Worm (Caenorhabditis elegans) whole organism, L2 larva: ENCODE measurements around the gene F11D11.4.

Experiments used
- C34F6.9 ChIP-seq: fragments of 150-350 bp; optimal IDR thresholded peaks from 2 replicates; lab custom pipeline; 2014; ENCODE audit warnings: missing biosample characterization, missing genetic modification characterization
- F13H6.1 ChIP-seq: sonication (generic microtip); optimal IDR thresholded peaks from 2 replicates; lab custom pipeline; 2016; ENCODE audit warnings: missing genetic modification characterization, missing compliant biosample characterization
- Y55F3AM.14 ChIP-seq: fragments of 200-800 bp; sonication (Bioruptor generic); optimal IDR thresholded peaks from 2 replicates; lab custom pipeline; 2018; ENCODE audit warnings: mild to moderate bottlenecking, missing genetic modification characterization, missing compliant biosample characterization
- ZK546.5 ChIP-seq: sonication (generic microtip); optimal IDR thresholded peaks from 2 replicates; lab custom pipeline; 2017; ENCODE audit warnings: missing biosample characterization, missing genetic modification characterization
- alr-1 ChIP-seq: fragments of 150-350 bp; optimal IDR thresholded peaks from 2 replicates; lab custom pipeline; 2014; ENCODE audit warnings: missing biosample characterization, missing genetic modification characterization
- aly-2 ChIP-seq: fragments of 150-350 bp; optimal IDR thresholded peaks from 2 replicates; lab custom pipeline; 2014; ENCODE audit warnings: missing biosample characterization, missing genetic modification characterization
- ama-1 ChIP-seq: fragments of 150-350 bp; optimal IDR thresholded peaks from 2 replicates; lab custom pipeline; 2018; ENCODE audit warnings: inconsistent platforms
- blmp-1 ChIP-seq: sonication (generic microtip); optimal IDR thresholded peaks from 2 replicates; lab custom pipeline; 2017; ENCODE audit warnings: missing genetic modification characterization, mild to moderate bottlenecking, missing compliant biosample characterization, antibody characterized with exemption, moderate library complexity; ENCODE audit not compliant: insufficient read depth
- ceh-16 ChIP-seq: fragments of 150-350 bp; optimal IDR thresholded peaks from 2 replicates; lab custom pipeline; 2014; ENCODE audit warnings: missing biosample characterization, missing genetic modification characterization
- ceh-82 ChIP-seq: fragments of 150-350 bp; optimal IDR thresholded peaks from 2 replicates; lab custom pipeline; 2014; ENCODE audit warnings: missing biosample characterization, missing genetic modification characterization
- crh-2 ChIP-seq: sonication (generic microtip); optimal IDR thresholded peaks from 2 replicates; lab custom pipeline; 2017; ENCODE audit warnings: missing biosample characterization, missing genetic modification characterization
- dmd-4 ChIP-seq: sonication (generic microtip); optimal IDR thresholded peaks from 2 replicates; lab custom pipeline; 2017; ENCODE audit warnings: missing biosample characterization, missing genetic modification characterization
- egl-27 ChIP-seq: sonication (generic microtip); optimal IDR thresholded peaks from 3 replicates; lab custom pipeline; 2017; ENCODE audit warnings: missing biosample characterization, missing genetic modification reagents, missing genetic modification characterization
- elt-1 ChIP-seq: fragments of 150-350 bp; optimal IDR thresholded peaks from 2 replicates; lab custom pipeline; 2014; ENCODE audit warnings: missing biosample characterization, missing genetic modification characterization
- elt-3 ChIP-seq: sonication (generic microtip); optimal IDR thresholded peaks from 2 replicates; lab custom pipeline; 2017; ENCODE audit warnings: missing biosample characterization, missing genetic modification characterization
- fos-1 ChIP-seq: fragments of 150-350 bp; optimal IDR thresholded peaks from 2 replicates; lab custom pipeline; 2014; ENCODE audit warnings: missing biosample characterization, missing genetic modification characterization
- gmeb-1 ChIP-seq: fragments of 150-350 bp; optimal IDR thresholded peaks from 2 replicates; lab custom pipeline; 2014; ENCODE audit warnings: missing biosample characterization, missing genetic modification characterization
- lin-11 ChIP-seq: fragments of 150-350 bp; sonication (generic microtip); optimal IDR thresholded peaks from 2 replicates; lab custom pipeline; 2014; ENCODE audit warnings: missing biosample characterization, missing genetic modification characterization, inconsistent platforms, mixed read lengths
- lin-39 ChIP-seq: fragments of 150-350 bp; optimal IDR thresholded peaks from 2 replicates; lab custom pipeline; 2014; ENCODE audit warnings: missing biosample characterization, missing genetic modification reagents, missing genetic modification characterization
- lsy-2 ChIP-seq, 2 experiments: fragments of 150-350 bp in 1 of 2; sonication (generic microtip) in 1 of 2; optimal IDR thresholded peaks; 2 replicates each; lab custom pipeline; 2014 to 2017; ENCODE audit warnings: missing biosample characterization in 2 of 2, missing genetic modification characterization in 2 of 2
- mab-5 ChIP-seq: fragments of 150-350 bp; optimal IDR thresholded peaks from 2 replicates; lab custom pipeline; 2014; ENCODE audit warnings: missing biosample characterization, missing genetic modification characterization
- nhr-10 ChIP-seq: sonication (generic microtip); optimal IDR thresholded peaks from 2 replicates; lab custom pipeline; 2017; ENCODE audit warnings: missing biosample characterization, missing genetic modification characterization
- nhr-11 ChIP-seq: fragments of 150-350 bp; optimal IDR thresholded peaks from 2 replicates; lab custom pipeline; 2014; ENCODE audit warnings: missing biosample characterization, missing genetic modification characterization
- nhr-21 ChIP-seq: fragments of 150-350 bp; optimal IDR thresholded peaks from 2 replicates; lab custom pipeline; 2014; ENCODE audit warnings: missing biosample characterization, missing genetic modification characterization
- nhr-23 ChIP-seq: fragments of 150-350 bp; optimal IDR thresholded peaks from 2 replicates; lab custom pipeline; 2014; ENCODE audit warnings: missing biosample characterization, missing genetic modification reagents, missing genetic modification characterization
- nhr-237 ChIP-seq: fragments of 150-350 bp; optimal IDR thresholded peaks from 2 replicates; lab custom pipeline; 2014; ENCODE audit warnings: missing biosample characterization, missing genetic modification characterization
- nhr-77 ChIP-seq: fragments of 150-350 bp; optimal IDR thresholded peaks from 2 replicates; lab custom pipeline; 2014; ENCODE audit warnings: missing biosample characterization, missing genetic modification characterization
- sem-4 ChIP-seq: fragments of 150-350 bp; optimal IDR thresholded peaks from 2 replicates; lab custom pipeline; 2014; ENCODE audit warnings: missing biosample characterization, missing genetic modification reagents, missing genetic modification characterization
- skn-1 ChIP-seq: sonication (generic microtip); optimal IDR thresholded peaks from 2 replicates; lab custom pipeline; 2017; ENCODE audit warnings: missing biosample characterization, missing genetic modification characterization
- sma-3 ChIP-seq: sonication (generic microtip); optimal IDR thresholded peaks from 2 replicates; lab custom pipeline; 2016; ENCODE audit warnings: missing genetic modification reagents, missing genetic modification characterization, missing compliant biosample characterization
- snpc-4 ChIP-seq: fragments of 150-350 bp; optimal IDR thresholded peaks from 2 replicates; lab custom pipeline; 2014; ENCODE audit warnings: missing biosample characterization, missing genetic modification characterization
- unc-39 ChIP-seq: fragments of 150-350 bp; optimal IDR thresholded peaks from 2 replicates; lab custom pipeline; 2014; ENCODE audit warnings: missing biosample characterization, missing genetic modification characterization
- unc-55 ChIP-seq: fragments of 150-350 bp; sonication (generic microtip); optimal IDR thresholded peaks from 3 replicates; lab custom pipeline; 2014; ENCODE audit warnings: missing biosample characterization, missing genetic modification reagents, missing genetic modification characterization
- unc-62 ChIP-seq: fragments of 150-350 bp; optimal IDR thresholded peaks from 2 replicates; lab custom pipeline; 2014; ENCODE audit warnings: missing biosample characterization, missing genetic modification reagents, missing genetic modification characterization
- zag-1 ChIP-seq: fragments of 150-350 bp; optimal IDR thresholded peaks from 2 replicates; lab custom pipeline; 2014; ENCODE audit warnings: missing biosample characterization, missing genetic modification characterization
- ztf-1 ChIP-seq: fragments of 200-800 bp; sonication (Bioruptor generic); conservative IDR thresholded peaks from 2 replicates; pipeline ENCODE4 v1.3.6; 2022; ENCODE audit warnings: missing genetic modification characterization, missing compliant biosample characterization
- ztf-4 ChIP-seq: fragments of 150-350 bp; optimal IDR thresholded peaks from 2 replicates; lab custom pipeline; 2014; ENCODE audit warnings: missing biosample characterization, missing genetic modification characterization

F11D11.4 gene

DNA sequence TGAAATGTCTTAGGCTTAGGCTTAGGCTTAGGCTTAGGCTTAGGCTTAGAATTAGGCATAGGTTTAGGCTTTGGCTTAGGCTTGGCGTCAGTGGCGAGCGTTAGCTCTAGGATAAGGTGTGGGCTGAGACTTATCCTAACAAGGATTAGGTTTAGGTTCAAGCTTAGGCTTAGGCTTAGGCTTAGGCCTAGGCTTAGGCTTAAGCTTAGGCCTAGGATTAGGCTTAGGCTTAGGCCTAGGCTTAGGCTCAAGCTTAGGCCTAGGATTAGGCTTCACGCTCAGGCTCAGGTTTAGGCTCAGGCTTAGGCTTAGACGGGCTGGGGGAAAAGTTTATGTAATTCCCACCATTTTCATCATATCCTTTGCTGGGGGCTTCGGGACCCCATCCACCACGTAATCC, 27.2 kb upstream of the F11D11.4 start:
- no peak for TF ChIP-seq nhr-21 (tag; lab: Kevin White, UChicago)
- no peak for TF ChIP-seq elt-1 (tag; lab: Kevin White, UChicago)
- TF ChIP-seq sem-4 (tag; lab: Kevin White, UChicago): no peak
- TF ChIP-seq nhr-11 (tag; lab: Kevin White, UChicago): no peak
- TF ChIP-seq lin-11 (tag; lab: Kevin White, UChicago): no peak
- TF ChIP-seq unc-55 (GFP tag; lab: Kevin White, UChicago): no peak
- TF ChIP-seq C34F6.9 (tag; lab: Kevin White, UChicago): no peak
- TF ChIP-seq lin-39 (tag; lab: Kevin White, UChicago): no peak
- TF ChIP-seq nhr-77 (tag; lab: Kevin White, UChicago): no peak
- no peak for TF ChIP-seq elt-3 (tag; lab: Kevin White, UChicago)
- no peak for TF ChIP-seq fos-1 (tag; lab: Kevin White, UChicago)
- no peak for TF ChIP-seq alr-1 (tag; lab: Kevin White, UChicago)
- TF ChIP-seq ceh-16 (tag; lab: Kevin White, UChicago): no peak
- TF ChIP-seq crh-2 (tag; lab: Kevin White, UChicago): no peak
- TF ChIP-seq ZK546.5 (tag; lab: Kevin White, UChicago): no peak
- no peak for TF ChIP-seq ceh-82 (tag; lab: Kevin White, UChicago)
- TF ChIP-seq unc-39 (tag; lab: Kevin White, UChicago): no peak
- TF ChIP-seq Y55F3AM.14 (GFP tag; lab: Kevin White, UChicago): no peak
- no peak for TF ChIP-seq unc-62 (GFP tag; lab: Kevin White, UChicago)
- TF ChIP-seq F13H6.1 (tag; lab: Kevin White, UChicago): no peak

ce11 chrV:18734381-18734780, 26.8 kb upstream of the F11D11.4 start, which contains the start of gene scl-20:
TSS of gene scl-20 (minus strand) at chrV:18734481.
- TF ChIP-seq sem-4 (tag; lab: Kevin White, UChicago) (no peak), lsy-2 (tag; optimal IDR thresholded peaks at IDR 0.05; lab: Kevin White, UChicago) (no peak), mab-5 (no peak), elt-3 (tag; lab: Kevin White, UChicago) (no peak), unc-55 (GFP tag; lab: Kevin White, UChicago) (no peak), egl-27 (tag; lab: Kevin White, UChicago) (no peak), lin-39 (tag; lab: Kevin White, UChicago) (no peak), ceh-16 (tag; lab: Kevin White, UChicago) (no peak), unc-39 (tag; lab: Kevin White, UChicago) (no peak), nhr-23 (no peak), ztf-1 (GFP tag; lab: Robert Waterston, UW) (no peak)

- TF ChIP-seq aly-2 (tag; lab: Kevin White, UChicago): no peak
- TF ChIP-seq Y55F3AM.14 (GFP tag; lab: Kevin White, UChicago): no peak
- no peak for TF ChIP-seq nhr-10 (tag; lab: Kevin White, UChicago)
- TF ChIP-seq lin-39 (tag; lab: Kevin White, UChicago): no peak
- TF ChIP-seq elt-1 (tag; lab: Kevin White, UChicago): no peak
- no peak for TF ChIP-seq gmeb-1
- TF ChIP-seq skn-1 (tag; lab: Kevin White, UChicago): no peak
These were observed 23.5 kb upstream of the F11D11.4 start for ce11 chrV:18737646-18738045.

ce11 chrV:18742108-18742507, 19.1 kb upstream of the F11D11.4 start, which contains the start of gene clec-250:
TSS of gene clec-250 (minus strand) at chrV:18742208.
- TF ChIP-seq ceh-82 (tag; lab: Kevin White, UChicago) (no peak), sma-3 (GFP tag; lab: Kevin White, UChicago) (no peak), nhr-23 (no peak), ama-1 (lab: Kevin White, UChicago) (no peak), unc-62 (GFP tag; lab: Kevin White, UChicago) (no peak), lin-39 (tag; lab: Kevin White, UChicago) (no peak), nhr-237 (tag; lab: Kevin White, UChicago) (no peak), ZK546.5 (tag; lab: Kevin White, UChicago) (no peak), crh-2 (tag; lab: Kevin White, UChicago) (no peak), nhr-10 (tag; lab: Kevin White, UChicago) (no peak), ztf-4 (tag; lab: Kevin White, UChicago) (no peak), skn-1 (tag; lab: Kevin White, UChicago) (no peak), aly-2 (tag; lab: Kevin White, UChicago) (no peak), snpc-4 (tag; lab: Kevin White, UChicago) (no peak), zag-1 (tag; lab: Kevin White, UChicago) (no peak), nhr-77 (tag; lab: Kevin White, UChicago) (no peak), elt-3 (tag; lab: Kevin White, UChicago) (no peak), blmp-1 (tag; lab: Kevin White, UChicago) (no peak), dmd-4 (tag; lab: Kevin White, UChicago) (no peak)
